Fruit fly (Drosophila melanogaster) whole organism, larva: Measurements from ENCODE around the gene CG7443.

ENCODE experiments used
- noc ChIP-seq: fragments of 200-800 bp; sonication (Bioruptor generic); optimal IDR thresholded peaks from 3 replicates; lab custom pipeline; 2019; ENCODE audit warnings: missing biosample characterization, mild to moderate bottlenecking, missing genetic modification characterization, moderate library complexity

CG7443 gene

dm6 chr3R:8355579-8355978, 31.5 kb downstream of the CG7443 start:
- TF ChIP-seq noc (tag; lab: Kevin White, UChicago) = peak; percentile 78

dm6 chr3R:8356626-8357290, 32.6 kb downstream of the CG7443 start, which contains the start of gene stck:
stck (plus strand) TSS chr3R:8356978.
- no peak for TF ChIP-seq noc (tag; lab: Kevin White, UChicago)

dm6 chr3R:8357372-8357992, 33.4 kb downstream of the CG7443 start:
- TF ChIP-seq noc (tag; lab: Kevin White, UChicago) = no peak

dm6 chr3R:8358004-8358403, 33.9 kb downstream of the CG7443 start:
- TF ChIP-seq noc (tag; lab: Kevin White, UChicago) = no peak

dm6 chr3R:8362259-8362876, 38.3 kb downstream of the CG7443 start, which contains the start of the genes Veneno and CG7963:
Veneno (minus strand) TSS chr3R:8362554.
CG7963 (plus strand) TSS chr3R:8362826.
- TF ChIP-seq noc (tag; lab: Kevin White, UChicago) = no peak

dm6 chr3R:8368553-8368952, 44.4 kb downstream of the CG7443 start:
- no peak for TF ChIP-seq noc (tag; lab: Kevin White, UChicago)
